Worm (Caenorhabditis elegans): ENCODE data around the gene srw-7.

DNA sequence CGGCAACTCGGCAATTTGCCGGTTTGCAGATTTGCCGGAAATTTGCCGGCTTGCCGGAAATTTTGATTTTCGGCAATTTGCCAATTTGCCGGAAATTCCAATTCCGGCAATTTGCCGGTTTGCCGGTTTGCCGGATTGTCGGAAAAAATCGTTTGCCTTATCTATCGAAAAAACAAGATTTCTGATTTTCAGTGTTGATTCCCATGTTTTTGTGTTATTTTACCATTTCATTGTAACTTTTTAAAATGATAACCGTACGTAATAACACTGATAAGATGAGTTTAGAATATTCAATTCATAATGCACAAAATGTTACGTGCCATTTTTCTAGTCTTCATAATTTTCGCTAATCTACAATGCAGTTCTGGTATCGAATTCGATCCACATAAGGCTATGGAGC, 45.2 kb upstream of the srw-7 start, which contains the start of gene oac-55:
- TF ChIP-seq ama-1 (optimal IDR thresholded peaks at IDR 0.05) (no peak), tra-4 (tag; optimal IDR thresholded peaks at IDR 0.05) (no peak), flt-1 (GFP tag; IDR thresholded peaks at IDR 0.05) (no peak), tbx-37 (GFP tag; conservative IDR thresholded peaks at IDR 0.05) (no peak), aly-1 (tag; optimal IDR thresholded peaks at IDR 0.05) (no peak), hmg-4 (GFP tag; optimal IDR thresholded peaks at IDR 0.05) (no peak), scrt-1 (GFP tag; IDR thresholded peaks at IDR 0.05) (no peak), ceh-36 (tag; optimal IDR thresholded peaks at IDR 0.05) (no peak), F13C5.2 (tag; optimal IDR thresholded peaks at IDR 0.05) (no peak), pes-1 (GFP tag; IDR thresholded peaks at IDR 0.05) (no peak), sea-1 (GFP tag; conservative IDR thresholded peaks at IDR 0.05) (no peak), ceh-13 (GFP tag; optimal IDR thresholded peaks at IDR 0.05) (no peak), tbx-11 (GFP tag; IDR thresholded peaks at IDR 0.05) (no peak)
